Fruit fly (Drosophila melanogaster): Measurements from ENCODE around the gene AIF.
A peak's percentile ranks its signal among the peaks of the same experiment; 100 is the strongest.

The AIF gene

dm6 chr2L:2182735-2183340, 31.3 kb downstream of the AIF start (continued):
- TF ChIP-seq Trl (optimal IDR thresholded peaks at IDR 0.05) (no peak), Trl (GFP tag; optimal IDR thresholded peaks at IDR 0.05) (peak; percentile 76), dm (GFP tag; optimal IDR thresholded peaks at IDR 0.05) (peak; percentile 19), crol (GFP tag; IDR thresholded peaks at IDR 0.05) (no peak), Hmr (GFP tag; optimal IDR thresholded peaks at IDR 0.05) (no peak), p53 (GFP tag; optimal IDR thresholded peaks at IDR 0.05) (peak; percentile 32), CG13775 (GFP tag; optimal IDR thresholded peaks at IDR 0.05) (peak; percentile 72), HmgD (GFP tag; optimal IDR thresholded peaks at IDR 0.05) (peak; percentile 27), Dad (GFP tag; optimal IDR thresholded peaks at IDR 0.05) (peak; percentile 21), CG18619 (GFP tag; optimal IDR thresholded peaks at IDR 0.05) (peak; percentile 25), Lhr (GFP tag; optimal IDR thresholded peaks at IDR 0.05) (peak; percentile 35), ci (GFP tag; IDR thresholded peaks at IDR 0.05) (peak; percentile 83), CG10654 (GFP tag; optimal IDR thresholded peaks at IDR 0.05) (peak; percentile 39), Optix (GFP tag; IDR thresholded peaks at IDR 0.05) (peak; percentile 72; the same call in 2 of the 3 replicates), CG11247 (GFP tag; IDR thresholded peaks at IDR 0.05) (no peak), trem (tag; optimal IDR thresholded peaks at IDR 0.05) (peak; percentile 81), CG7963 (GFP tag; IDR thresholded peaks at IDR 0.05; ENCODE audit: partially characterized antibody) (no peak), BtbVII (GFP tag; optimal IDR thresholded peaks at IDR 0.05) (no peak), Fer1 (GFP tag; optimal IDR thresholded peaks at IDR 0.05) (no peak), hkb (optimal IDR thresholded peaks at IDR 0.05) (no peak), hkb (GFP tag; IDR thresholded peaks at IDR 0.05) (peak; percentile 62; the same call in 1 of the 2 replicates), Atf-2 (GFP tag; optimal IDR thresholded peaks at IDR 0.05) (peak; percentile 56), shn (GFP tag; optimal IDR thresholded peaks at IDR 0.05) (peak; percentile 39), chif (GFP tag; optimal IDR thresholded peaks at IDR 0.05) (peak; percentile 33 to 91), CG11504 (tag; optimal IDR thresholded peaks at IDR 0.05) (peak; percentile 30), ken (GFP tag; IDR thresholded peaks at IDR 0.05) (0 out of 3 replicates have a peak, but pooled peaks have one; percentile 36), ash1 (GFP tag; optimal IDR thresholded peaks at IDR 0.05) (no peak), CG10274 (GFP tag; optimal IDR thresholded peaks at IDR 0.05) (no peak), MTF-1 (GFP tag; optimal IDR thresholded peaks at IDR 0.05; ENCODE audit: borderline replicate concordance) (peak; percentile 50), Ada2b (GFP tag; IDR thresholded peaks at IDR 0.05) (peak; percentile 18; the same call in 1 of the 2 replicates)

DNA sequence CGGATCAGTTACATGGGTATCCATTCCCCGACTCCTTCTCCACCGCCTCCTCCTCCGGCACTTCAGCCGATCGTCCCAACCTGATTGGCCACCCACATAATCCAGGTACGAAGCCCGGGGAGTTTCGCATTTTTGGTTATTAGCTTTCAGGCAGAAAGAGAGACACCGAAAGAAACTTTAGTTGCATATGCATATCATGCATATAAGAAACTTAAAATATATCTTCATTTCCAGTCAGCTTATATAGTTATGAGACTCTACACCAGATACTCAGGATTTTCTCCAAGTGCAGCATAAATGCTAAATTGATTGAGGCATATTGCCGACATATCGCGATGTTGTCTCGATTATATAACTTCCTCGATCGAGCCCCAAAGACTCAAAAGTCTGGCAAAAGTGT, 32.6 kb downstream of the AIF start:
- TF ChIP-seq Pdp1 (GFP tag; optimal IDR thresholded peaks at IDR 0.05) (peak in 1 of 2 experiments; percentile 86), CG11456 (GFP tag; IDR thresholded peaks at IDR 0.05) (0 out of 3 replicates have a peak, but pooled peaks have one; percentile 11), Drgx (GFP tag; IDR thresholded peaks at IDR 0.05) (peak; percentile 16; the same call in 1 of the 2 replicates), CG30431 (GFP tag; optimal IDR thresholded peaks at IDR 0.05) (no peak), CG13123 (GFP tag; optimal IDR thresholded peaks at IDR 0.05) (no peak), sens (GFP tag) (peak; percentile 61), Hr39 (optimal IDR thresholded peaks at IDR 0.05) (no peak)

DNA sequence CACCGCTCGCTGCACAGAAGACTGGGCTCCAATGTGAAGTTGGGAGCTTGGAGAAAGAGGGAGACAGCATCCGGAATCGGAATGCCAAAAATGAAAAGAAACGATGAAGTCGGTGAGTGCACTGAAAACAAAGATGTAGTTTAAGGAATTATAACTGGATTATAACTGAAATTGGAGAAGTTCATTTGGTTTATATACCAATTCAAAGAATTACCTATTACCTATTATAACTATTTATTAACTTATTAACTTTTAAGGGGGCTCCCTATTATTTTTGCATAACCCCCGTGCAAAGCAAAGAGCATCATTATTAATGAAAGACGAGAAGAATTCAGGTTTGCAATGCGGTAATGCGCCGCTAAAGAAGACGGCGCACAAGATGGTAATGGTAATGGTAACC, 33.1 kb downstream of the AIF start:
- TF ChIP-seq Drgx (GFP tag; IDR thresholded peaks at IDR 0.05) (peak; percentile 59; the same call in 1 of the 2 replicates), ranshi (GFP tag; IDR thresholded peaks at IDR 0.05) (no peak), ftz-f1 (GFP tag; optimal IDR thresholded peaks at IDR 0.05) (no peak), CG1832 (GFP tag; optimal IDR thresholded peaks at IDR 0.05) (no peak), mld (GFP tag; IDR thresholded peaks at IDR 0.05; ENCODE audit: partially characterized antibody) (no peak), hkb (optimal IDR thresholded peaks at IDR 0.05) (no peak), hkb (GFP tag; IDR thresholded peaks at IDR 0.05) (no peak), Ets65A (GFP tag) (peak; percentile 22)
